Fruit fly (Drosophila melanogaster): ENCODE data around the gene CG4318.

CG4318 gene

dm6 chrX:13143100-13143499, 11.6 kb downstream of the CG4318 start (continued):
- TF ChIP-seq CG10209 (GFP tag; optimal IDR thresholded peaks at IDR 0.05) (peak; percentile 36), Pdp1 (GFP tag; optimal IDR thresholded peaks at IDR 0.05) (peak in 1 of 2 experiments; percentile 21), h (optimal IDR thresholded peaks at IDR 0.05) (no peak), Adf1 (GFP tag; IDR thresholded peaks at IDR 0.05) (no peak), Lpt (GFP tag; optimal IDR thresholded peaks at IDR 0.05) (no peak), CG8089 (GFP tag; optimal IDR thresholded peaks at IDR 0.05) (no peak), CG18476 (GFP tag; optimal IDR thresholded peaks at IDR 0.05) (no peak), CG17612 (GFP tag; IDR thresholded peaks at IDR 0.05) (no peak), CG15479 (GFP tag; optimal IDR thresholded peaks at IDR 0.05) (peak; percentile 2), klu (GFP tag; IDR thresholded peaks at IDR 0.05) (no peak), jing (GFP tag; optimal IDR thresholded peaks at IDR 0.05) (no peak), CG9727 (GFP tag; optimal IDR thresholded peaks at IDR 0.05) (peak; percentile 12), CG10959 (GFP tag; IDR thresholded peaks at IDR 0.05) (no peak), CG14710 (tag; optimal IDR thresholded peaks at IDR 0.05) (no peak), Sox100B (GFP tag; optimal IDR thresholded peaks at IDR 0.05) (peak; percentile 45), CG8924 (tag; optimal IDR thresholded peaks at IDR 0.05) (peak; percentile 3), Eip74EF (GFP tag; optimal IDR thresholded peaks at IDR 0.05) (no peak), H2.0 (GFP tag; IDR thresholded peaks at IDR 0.05) (peak; percentile 33; the same call in 1 of the 2 replicates), CG1792 (GFP tag; optimal IDR thresholded peaks at IDR 0.05) (no peak), z (GFP tag; IDR thresholded peaks at IDR 0.05) (no peak), Max (GFP tag; optimal IDR thresholded peaks at IDR 0.05) (no peak), Dll (GFP tag; IDR thresholded peaks at IDR 0.05; ENCODE audit: partially characterized antibody) (no peak), CG11696 (GFP tag; IDR thresholded peaks at IDR 0.05) (peak; percentile 68), CG6654 (GFP tag; optimal IDR thresholded peaks at IDR 0.05) (no peak), Sry-β (GFP tag; optimal IDR thresholded peaks at IDR 0.05) (no peak), gt (GFP tag; IDR thresholded peaks at IDR 0.05) (no peak), CG12071 (GFP tag; optimal IDR thresholded peaks at IDR 0.05) (no peak), CG8388 (GFP tag; optimal IDR thresholded peaks at IDR 0.05) (peak; percentile 0), wek (GFP tag; optimal IDR thresholded peaks at IDR 0.05) (no peak), Hr78 (GFP tag; optimal IDR thresholded peaks at IDR 0.05) (no peak), sisA (GFP tag; IDR thresholded peaks at IDR 0.05) (0 out of 2 replicates have a peak, but pooled peaks have one; percentile 40), CG31388 (GFP tag; optimal IDR thresholded peaks at IDR 0.05) (no peak), CG10979 (tag; optimal IDR thresholded peaks at IDR 0.05) (peak; percentile 33), CG9876 (GFP tag; optimal IDR thresholded peaks at IDR 0.05) (no peak), psq (GFP tag; optimal IDR thresholded peaks at IDR 0.05) (no peak), hb (GFP tag; IDR thresholded peaks at IDR 0.05; ENCODE audit: partially characterized antibody) (no peak), CG1024 (GFP tag; IDR thresholded peaks at IDR 0.05) (no peak), CG13123 (GFP tag; optimal IDR thresholded peaks at IDR 0.05) (no peak), shn (GFP tag; optimal IDR thresholded peaks at IDR 0.05) (no peak), knrl (GFP tag; IDR thresholded peaks at IDR 0.05; ENCODE audit: partially characterized antibody) (no peak), Bdp1 (GFP tag; optimal IDR thresholded peaks at IDR 0.05) (no peak), CG12155 (GFP tag; optimal IDR thresholded peaks at IDR 0.05) (no peak), CG10274 (GFP tag; optimal IDR thresholded peaks at IDR 0.05) (no peak), Hmx (GFP tag; optimal IDR thresholded peaks at IDR 0.05) (no peak), onecut (GFP tag; IDR thresholded peaks at IDR 0.05) (0 out of 2 replicates have a peak, but pooled peaks have one; percentile 7), Meics (GFP tag; optimal IDR thresholded peaks at IDR 0.05) (no peak), fu2 (GFP tag; optimal IDR thresholded peaks at IDR 0.05) (no peak), CG8290 (GFP tag; optimal IDR thresholded peaks at IDR 0.05) (no peak), CG8290 (tag; optimal IDR thresholded peaks at IDR 0.05) (no peak), Doc2 (GFP tag; IDR thresholded peaks at IDR 0.05) (no peak), corto (GFP tag; optimal IDR thresholded peaks at IDR 0.05) (no peak), HLH4C (GFP tag; IDR thresholded peaks at IDR 0.05; ENCODE audit: partially characterized antibody) (no peak)
